Worm (Caenorhabditis elegans) whole organism, young adult: ENCODE measurements around the gene dgk-2.

Source experiments
- B0261.1 ChIP-seq: sonication (generic microtip); optimal IDR thresholded peaks from 2 replicates; lab custom pipeline; 2016; ENCODE audit warnings: mild to moderate bottlenecking, missing genetic modification characterization, moderate library complexity, missing compliant biosample characterization
- B0336.3 ChIP-seq: fragments of 200-800 bp; sonication (Bioruptor generic); IDR thresholded peaks from 2 replicates; pipeline ENCODE4 v1.3.6; 2022; ENCODE audit warnings: missing genetic modification characterization, missing compliant biosample characterization
- C06A6.2 ChIP-seq: fragments of 200-800 bp; sonication (Bioruptor generic); conservative IDR thresholded peaks from 2 replicates; pipeline ENCODE4 v1.3.6; 2022; ENCODE audit warnings: missing genetic modification characterization, missing compliant biosample characterization
- D2030.7 ChIP-seq: fragments of 200-800 bp; sonication (Bioruptor generic); IDR thresholded peaks from 2 replicates; pipeline ENCODE4 v1.3.6; 2022; ENCODE audit warnings: missing genetic modification reagents, missing genetic modification characterization, missing compliant biosample characterization
- F52B5.7 ChIP-seq: sonication (generic microtip); optimal IDR thresholded peaks from 2 replicates; lab custom pipeline; 2016; ENCODE audit warnings: mild to moderate bottlenecking, missing genetic modification characterization, missing compliant biosample characterization
- F57A8.1 ChIP-seq: fragments of 200-800 bp; sonication (Bioruptor generic); optimal IDR thresholded peaks from 2 replicates; lab custom pipeline; 2018; ENCODE audit warnings: mild to moderate bottlenecking, missing genetic modification characterization, moderate library complexity, missing compliant biosample characterization
- K11D2.4 ChIP-seq: fragments of 200-800 bp; sonication (Bioruptor generic); IDR thresholded peaks from 2 replicates; pipeline ENCODE4 v1.3.6; 2022; ENCODE audit warnings: missing genetic modification reagents, missing genetic modification characterization, missing compliant biosample characterization
- K12H6.12 ChIP-seq: fragments of 200-800 bp; sonication (Bioruptor generic); optimal IDR thresholded peaks from 2 replicates; lab custom pipeline; 2018; ENCODE audit warnings: mild to moderate bottlenecking, missing genetic modification characterization, missing compliant biosample characterization
- ama-1 ChIP-seq, 3 experiments: fragments of 150-350 bp in 1 of 3; sonication (generic microtip) in 2 of 3; optimal IDR thresholded peaks; 2 replicates each; lab custom pipeline; 2014 to 2018; ENCODE audit warnings: missing biosample characterization in 2 of 3, missing genetic modification characterization in 2 of 3, missing genetic modification reagents in 2 of 3
- aptf-2 ChIP-seq: fragments of 200-800 bp; sonication (Bioruptor generic); conservative IDR thresholded peaks from 2 replicates; pipeline ENCODE4 v1.3.6; 2022; ENCODE audit warnings: missing genetic modification reagents, missing genetic modification characterization, missing compliant biosample characterization
- aptf-3 ChIP-seq: fragments of 200-800 bp; sonication (Bioruptor generic); IDR thresholded peaks from 2 replicates; pipeline ENCODE4 v1.3.6; 2022; ENCODE audit warnings: missing genetic modification characterization, missing compliant biosample characterization
- athp-1 ChIP-seq: sonication (generic microtip); optimal IDR thresholded peaks from 2 replicates; lab custom pipeline; 2017; ENCODE audit warnings: mild to moderate bottlenecking, missing genetic modification characterization, missing compliant biosample characterization
- attf-5 ChIP-seq: fragments of 200-800 bp; sonication (Bioruptor generic); optimal IDR thresholded peaks from 2 replicates; lab custom pipeline; 2018; ENCODE audit warnings: mild to moderate bottlenecking, missing genetic modification characterization, missing compliant biosample characterization
- bed-2 ChIP-seq: fragments of 200-800 bp; sonication (Bioruptor generic); IDR thresholded peaks from 2 replicates; pipeline ENCODE4 v1.3.6; 2022; ENCODE audit warnings: missing genetic modification reagents, missing genetic modification characterization, missing compliant biosample characterization
- cebp-1 ChIP-seq, 2 experiments: fragments of 200-800 bp in 1 of 2; sonication (Bioruptor generic) in 1 of 2; sonication (generic microtip) in 1 of 2; IDR thresholded peaks in 1 of 2; optimal IDR thresholded peaks in 1 of 2; 2 replicates each; pipeline versions ENCODE4 v1.3.6 to Lab custom; 2017 to 2022; ENCODE audit warnings: missing compliant biosample characterization in 2 of 2, missing genetic modification characterization in 2 of 2, mild to moderate bottlenecking in 1 of 2, missing genetic modification reagents in 1 of 2, moderate library complexity in 1 of 2
- ceh-79 ChIP-seq: sonication (generic microtip); optimal IDR thresholded peaks from 2 replicates; lab custom pipeline; 2017; ENCODE audit warnings: mild to moderate bottlenecking, missing genetic modification characterization, missing compliant biosample characterization
- chd-7 ChIP-seq: sonication (generic microtip); optimal IDR thresholded peaks from 2 replicates; lab custom pipeline; 2016; ENCODE audit warnings: mild to moderate bottlenecking, missing genetic modification characterization, moderate library complexity, missing compliant biosample characterization
- dox-1 ChIP-seq: fragments of 200-800 bp; sonication (Bioruptor generic); IDR thresholded peaks from 2 replicates; pipeline ENCODE4 v1.3.6; 2022; ENCODE audit warnings: missing genetic modification reagents, missing genetic modification characterization, missing compliant biosample characterization
- egl-44 ChIP-seq: fragments of 200-800 bp; sonication (Bioruptor generic); IDR thresholded peaks from 2 replicates; pipeline ENCODE4 v1.3.6; 2022; ENCODE audit warnings: missing genetic modification reagents, missing genetic modification characterization, missing compliant biosample characterization
- egrh-3 ChIP-seq: fragments of 200-800 bp; sonication (Bioruptor generic); IDR thresholded peaks from 2 replicates; pipeline ENCODE4 v1.3.6; 2022; ENCODE audit warnings: missing genetic modification reagents, missing genetic modification characterization, missing compliant biosample characterization
- ekl-4 ChIP-seq: fragments of 200-800 bp; sonication (Bioruptor generic); IDR thresholded peaks from 2 replicates; pipeline ENCODE4 v1.3.6; 2022; ENCODE audit warnings: missing genetic modification reagents, missing genetic modification characterization, missing compliant biosample characterization
- gei-17 ChIP-seq: fragments of 200-800 bp; sonication (Bioruptor generic); optimal IDR thresholded peaks from 2 replicates; lab custom pipeline; 2018; ENCODE audit warnings: mild to moderate bottlenecking, missing genetic modification characterization, missing compliant biosample characterization
- hlh-26 ChIP-seq: fragments of 200-800 bp; sonication (Bioruptor generic); conservative IDR thresholded peaks from 2 replicates; pipeline ENCODE4 v1.3.6; 2022; ENCODE audit warnings: missing genetic modification reagents, missing genetic modification characterization, missing compliant biosample characterization
- hmg-1.2 ChIP-seq: fragments of 200-800 bp; sonication (Bioruptor generic); IDR thresholded peaks from 2 replicates; pipeline ENCODE4 v1.3.6; 2022; ENCODE audit warnings: missing genetic modification reagents, missing genetic modification characterization, missing compliant biosample characterization
- let-607 ChIP-seq, 2 experiments: fragments of 200-800 bp in 1 of 2; sonication (Bioruptor generic) in 1 of 2; sonication (generic microtip) in 1 of 2; optimal IDR thresholded peaks; 2 replicates each; lab custom pipeline; 2016 to 2018; ENCODE audit warnings: mild to moderate bottlenecking in 2 of 2, missing compliant biosample characterization in 2 of 2, missing genetic modification characterization in 2 of 2, moderate library complexity in 2 of 2, missing genotype in 1 of 2
- lin-26 ChIP-seq: fragments of 200-800 bp; sonication (Bioruptor generic); IDR thresholded peaks from 2 replicates; pipeline ENCODE4 v1.3.6; 2022; ENCODE audit warnings: missing genetic modification reagents, missing genetic modification characterization, missing compliant biosample characterization
- lin-35 ChIP-seq, 3 experiments: fragments of 150-350 bp in 2 of 3; sonication (generic microtip) in 1 of 3; optimal IDR thresholded peaks; 2 replicates each; lab custom pipeline; 2014 to 2018; ENCODE audit warnings: missing biosample characterization in 3 of 3, missing genetic modification characterization in 3 of 3, missing genetic modification reagents in 3 of 3
- lin-40 ChIP-seq: sonication (generic microtip); optimal IDR thresholded peaks from 2 replicates; lab custom pipeline; 2016; ENCODE audit warnings: missing genetic modification characterization, mild to moderate bottlenecking, missing compliant biosample characterization, missing genotype, missing genetic modification reagents
- lin-54 ChIP-seq: fragments of 200-800 bp; sonication (Bioruptor generic); optimal IDR thresholded peaks from 2 replicates; lab custom pipeline; 2018; ENCODE audit warnings: mild to moderate bottlenecking, missing genetic modification characterization, missing compliant biosample characterization
- madf-10 ChIP-seq: sonication (generic microtip); optimal IDR thresholded peaks from 2 replicates; lab custom pipeline; 2016; ENCODE audit warnings: mild to moderate bottlenecking, missing genetic modification characterization, missing compliant biosample characterization
- mcd-1 ChIP-seq: fragments of 200-800 bp; sonication (Bioruptor generic); IDR thresholded peaks from 2 replicates; pipeline ENCODE4 v1.3.6; 2022; ENCODE audit warnings: missing genetic modification reagents, missing genetic modification characterization, missing compliant biosample characterization
- nfya-2 ChIP-seq: fragments of 200-800 bp; sonication (Bioruptor generic); IDR thresholded peaks from 2 replicates; pipeline ENCODE4 v1.3.6; 2022; ENCODE audit warnings: missing genetic modification reagents, missing genetic modification characterization, missing compliant biosample characterization
- nfyb-1 ChIP-seq: fragments of 200-800 bp; sonication (Bioruptor generic); IDR thresholded peaks from 2 replicates; pipeline ENCODE4 v1.3.6; 2022; ENCODE audit warnings: missing genetic modification reagents, missing genetic modification characterization, missing compliant biosample characterization
- nhr-120 ChIP-seq: fragments of 200-800 bp; sonication (Bioruptor generic); IDR thresholded peaks from 2 replicates; pipeline ENCODE4 v1.3.6; 2022; ENCODE audit warnings: missing genetic modification characterization, missing compliant biosample characterization
- nhr-27 ChIP-seq: fragments of 200-800 bp; sonication (Bioruptor generic); optimal IDR thresholded peaks from 2 replicates; lab custom pipeline; 2018; ENCODE audit warnings: mild to moderate bottlenecking, missing genetic modification characterization, moderate library complexity, missing compliant biosample characterization
- nhr-80 ChIP-seq: sonication (generic microtip); optimal IDR thresholded peaks from 2 replicates; lab custom pipeline; 2016; ENCODE audit warnings: missing genetic modification characterization, missing compliant biosample characterization
- pbrm-1 ChIP-seq: fragments of 200-800 bp; sonication (Bioruptor generic); IDR thresholded peaks from 2 replicates; pipeline ENCODE4 v1.3.6; 2022; ENCODE audit warnings: missing genetic modification reagents, missing genetic modification characterization, missing compliant biosample characterization
- rcor-1 ChIP-seq: fragments of 200-800 bp; sonication (Bioruptor generic); IDR thresholded peaks from 2 replicates; pipeline ENCODE4 v1.3.6; 2022; ENCODE audit warnings: missing genetic modification reagents, missing genetic modification characterization, missing compliant biosample characterization
- sdz-38 ChIP-seq: sonication (generic microtip); optimal IDR thresholded peaks from 2 replicates; lab custom pipeline; 2016; ENCODE audit warnings: missing genotype, missing genetic modification characterization, missing compliant biosample characterization
- snpc-1.3 ChIP-seq: sonication (generic microtip); optimal IDR thresholded peaks from 2 replicates; lab custom pipeline; 2017; ENCODE audit warnings: missing genetic modification characterization, mild to moderate bottlenecking, missing compliant biosample characterization, antibody characterized with exemption, moderate library complexity, missing genotype, missing genetic modification reagents; ENCODE audit not compliant: insufficient read depth
- snpc-4 ChIP-seq, 5 experiments: fragments of 150-350 bp in 1 of 5; sonication (generic microtip) in 4 of 5; optimal IDR thresholded peaks; 2 replicates each; lab custom pipeline; 2014 to 2018; ENCODE audit warnings: missing genetic modification characterization in 5 of 5, missing biosample characterization in 3 of 5, antibody characterized with exemption in 2 of 5, mild to moderate bottlenecking in 2 of 5, missing compliant biosample characterization in 2 of 5, missing genotype in 2 of 5, moderate library complexity in 2 of 5, missing genetic modification reagents in 1 of 5
- somi-1 ChIP-seq: fragments of 200-800 bp; sonication (Bioruptor generic); optimal IDR thresholded peaks from 2 replicates; lab custom pipeline; 2018; ENCODE audit warnings: mild to moderate bottlenecking, missing genetic modification characterization, missing compliant biosample characterization
- tbp1 ChIP-seq: fragments of 200-800 bp; sonication (Bioruptor generic); optimal IDR thresholded peaks from 2 replicates; lab custom pipeline; 2018; ENCODE audit warnings: mild to moderate bottlenecking, missing genetic modification characterization, missing compliant biosample characterization
- ztf-18 ChIP-seq: sonication (generic microtip); optimal IDR thresholded peaks from 2 replicates; lab custom pipeline; 2016; ENCODE audit warnings: missing genotype, mild to moderate bottlenecking, missing genetic modification characterization, missing compliant biosample characterization
- ztf-26 ChIP-seq: sonication (generic microtip); optimal IDR thresholded peaks from 2 replicates; lab custom pipeline; 2017; ENCODE audit warnings: missing genetic modification characterization, missing compliant biosample characterization
- ztf-28 ChIP-seq: fragments of 200-800 bp; sonication (Bioruptor generic); IDR thresholded peaks from 2 replicates; pipeline ENCODE4 v1.3.6; 2022; ENCODE audit warnings: missing genetic modification reagents, missing genetic modification characterization, missing compliant biosample characterization

dgk-2 gene

ce11 chrX:4523887-4524350 is 19.7 kb upstream of the dgk-2 start, which contains the start of gene pdi-2:
pdi-2 (plus strand) TSS chrX:4524155.
- TF ChIP-seq hmg-1.2 (GFP tag; lab: Robert Waterston, UW) (peak; percentile 35), F57A8.1 (no peak), K12H6.12 (tag; lab: Kevin White, UChicago) (peak; percentile 51), D2030.7 (GFP tag; lab: Robert Waterston, UW) (0 out of 2 replicates have a peak, but pooled peaks have one; percentile 18), ztf-26 (tag; lab: Kevin White, UChicago) (peak; percentile 75), somi-1 (peak; percentile 75), mcd-1 (GFP tag; lab: Robert Waterston, UW) (peak; percentile 70), hlh-26 (no peak), aptf-2 (no peak), aptf-3 (GFP tag; lab: Robert Waterston, UW) (no peak), tbp1 (peak; percentile 24), madf-10 (no peak), nhr-80 (peak; percentile 54), lin-40 (peak; percentile 50), attf-5 (GFP tag; lab: Kevin White, UChicago) (peak; percentile 64), rcor-1 (GFP tag; lab: Robert Waterston, UW) (peak; percentile 57), B0261.1 (tag; lab: Kevin White, UChicago) (no peak), ztf-28 (GFP tag; lab: Robert Waterston, UW) (no peak), C06A6.2 (GFP tag; lab: Robert Waterston, UW) (0 out of 2 replicates have a peak, but pooled peaks have one; percentile 32), lin-35 (GFP tag; optimal IDR thresholded peaks at IDR 0.05; lab: Kevin White, UChicago) (peak in 1 of 3 experiments; percentile 44), K11D2.4 (GFP tag; lab: Robert Waterston, UW) (peak; percentile 74), ama-1 (optimal IDR thresholded peaks at IDR 0.05; lab: Kevin White, UChicago) (peak; percentile 85), ama-1 (GFP tag; optimal IDR thresholded peaks at IDR 0.05; lab: Kevin White, UChicago) (no peak), dox-1 (GFP tag; lab: Robert Waterston, UW) (peak; percentile 82), nhr-120 (GFP tag; lab: Robert Waterston, UW) (no peak), bed-2 (peak; percentile 12; the same call in 1 of the 2 replicates), B0336.3 (GFP tag; lab: Robert Waterston, UW) (peak; percentile 44; the same call in 1 of the 2 replicates), athp-1 (tag; lab: Kevin White, UChicago) (peak; percentile 10), cebp-1 (GFP tag; IDR thresholded peaks at IDR 0.05; lab: Robert Waterston, UW) (peak; percentile 58; the same call in 1 of the 2 replicates), cebp-1 (tag; optimal IDR thresholded peaks at IDR 0.05; lab: Kevin White, UChicago) (peak; percentile 65), snpc-4 (GFP tag; optimal IDR thresholded peaks at IDR 0.05; lab: Kevin White, UChicago) (no peak), snpc-4 (tag; optimal IDR thresholded peaks at IDR 0.05; lab: Kevin White, UChicago) (no peak), gei-17 (GFP tag; lab: Kevin White, UChicago) (peak; percentile 41), pbrm-1 (GFP tag; lab: Robert Waterston, UW) (peak; percentile 68; the same call in 1 of the 2 replicates), lin-54 (GFP tag; lab: Kevin White, UChicago) (peak; percentile 28), nhr-27 (peak; percentile 16), sdz-38 (tag; lab: Kevin White, UChicago) (no peak), nfya-2 (GFP tag; lab: Robert Waterston, UW) (no peak), lin-26 (0 out of 2 replicates have a peak, but pooled peaks have one; percentile 19), ekl-4 (GFP tag; lab: Robert Waterston, UW) (peak; percentile 59), ztf-18 (tag; lab: Kevin White, UChicago) (peak; percentile 10), ceh-79 (peak; percentile 11), nfyb-1 (peak; percentile 100), chd-7 (tag; lab: Kevin White, UChicago) (peak; percentile 74), egl-44 (GFP tag; lab: Robert Waterston, UW) (peak; percentile 53; the same call in 1 of the 2 replicates), let-607 (tag; optimal IDR thresholded peaks at IDR 0.05; lab: Kevin White, UChicago) (peak; percentile 96 to 98), snpc-1.3 (tag; lab: Kevin White, UChicago) (no peak), F52B5.7 (tag; lab: Kevin White, UChicago) (peak; percentile 35), egrh-3 (GFP tag; lab: Robert Waterston, UW) (peak; percentile 96)
